Worm (Caenorhabditis elegans) whole organism, L3 larva: ENCODE data around the gene bmy-1.

ENCODE experiments used
- R02D3.7 ChIP-seq: fragments of 150-350 bp; optimal IDR thresholded peaks from 2 replicates; lab custom pipeline; 2014; ENCODE audit warnings: missing biosample characterization, missing genetic modification characterization
- ZK546.5 ChIP-seq: sonication (generic microtip); optimal IDR thresholded peaks from 2 replicates; lab custom pipeline; 2017; ENCODE audit warnings: missing biosample characterization, missing genetic modification characterization
- aly-2 ChIP-seq: fragments of 150-350 bp; optimal IDR thresholded peaks from 2 replicates; lab custom pipeline; 2014; ENCODE audit warnings: missing biosample characterization, missing genetic modification characterization
- ama-1 ChIP-seq: fragments of 150-350 bp; optimal IDR thresholded peaks from 2 replicates; lab custom pipeline; 2018
- ceh-16 ChIP-seq: sonication (generic microtip); optimal IDR thresholded peaks from 2 replicates; lab custom pipeline; 2017; ENCODE audit warnings: missing biosample characterization, missing genetic modification characterization
- ceh-28 ChIP-seq: fragments of 150-350 bp; optimal IDR thresholded peaks from 2 replicates; lab custom pipeline; 2014; ENCODE audit warnings: missing biosample characterization, missing genetic modification reagents, missing genetic modification characterization
- ceh-82 ChIP-seq: fragments of 150-350 bp; optimal IDR thresholded peaks from 2 replicates; lab custom pipeline; 2014; ENCODE audit warnings: missing biosample characterization, missing genetic modification characterization
- ceh-9 ChIP-seq: sonication (generic microtip); optimal IDR thresholded peaks from 2 replicates; lab custom pipeline; 2018; ENCODE audit warnings: missing biosample characterization, missing genetic modification characterization
- egl-5 ChIP-seq: fragments of 150-350 bp; optimal IDR thresholded peaks from 2 replicates; lab custom pipeline; 2017; ENCODE audit warnings: missing biosample characterization, missing genetic modification reagents, missing genetic modification characterization, inconsistent platforms
- elt-2 ChIP-seq: sonication (generic microtip); optimal IDR thresholded peaks from 2 replicates; lab custom pipeline; 2016; ENCODE audit warnings: missing genetic modification reagents, mild to moderate bottlenecking, missing genetic modification characterization, missing compliant biosample characterization
- elt-3 ChIP-seq, 3 experiments: fragments of 150-350 bp in 1 of 3; sonication (generic microtip) in 2 of 3; optimal IDR thresholded peaks; 2 replicates in 2 of 3; 4 replicates in 1 of 3; lab custom pipeline; 2014 to 2017; ENCODE audit warnings: missing biosample characterization in 3 of 3, missing genetic modification characterization in 3 of 3
- eor-1 ChIP-seq, 2 experiments: fragments of 150-350 bp; optimal IDR thresholded peaks; 2 replicates each; lab custom pipeline; 2014 to 2018; ENCODE audit warnings: missing biosample characterization in 2 of 2, missing genetic modification characterization in 2 of 2
- fkh-10 ChIP-seq: sonication (generic microtip); optimal IDR thresholded peaks from 2 replicates; lab custom pipeline; 2017; ENCODE audit warnings: missing biosample characterization, missing genetic modification reagents, missing genetic modification characterization
- fkh-2 ChIP-seq: fragments of 150-350 bp; optimal IDR thresholded peaks from 2 replicates; lab custom pipeline; 2014; ENCODE audit warnings: missing biosample characterization, missing genetic modification reagents, missing genetic modification characterization
- fos-1 ChIP-seq: fragments of 150-350 bp; optimal IDR thresholded peaks from 2 replicates; lab custom pipeline; 2014; ENCODE audit warnings: missing biosample characterization, missing genetic modification characterization
- hmg-11 ChIP-seq: sonication (generic microtip); optimal IDR thresholded peaks from 2 replicates; lab custom pipeline; 2016; ENCODE audit warnings: missing genetic modification characterization, missing compliant biosample characterization
- jun-1 ChIP-seq: fragments of 150-350 bp; optimal IDR thresholded peaks from 2 replicates; lab custom pipeline; 2014; ENCODE audit warnings: missing biosample characterization, missing genetic modification reagents, missing genetic modification characterization
- lin-15B ChIP-seq: fragments of 150-350 bp; optimal IDR thresholded peaks from 2 replicates; lab custom pipeline; 2014; ENCODE audit warnings: missing biosample characterization, missing genetic modification characterization
- lin-39 ChIP-seq: fragments of 150-350 bp; optimal IDR thresholded peaks from 2 replicates; lab custom pipeline; 2018; ENCODE audit warnings: missing biosample characterization, missing genetic modification reagents, missing genetic modification characterization
- lsy-12 ChIP-seq: sonication (generic microtip); optimal IDR thresholded peaks from 2 replicates; lab custom pipeline; 2016; ENCODE audit warnings: mild to moderate bottlenecking, missing genetic modification characterization, missing compliant biosample characterization
- mdl-1 ChIP-seq: fragments of 150-350 bp; optimal IDR thresholded peaks from 2 replicates; lab custom pipeline; 2014; ENCODE audit warnings: missing biosample characterization, missing genetic modification characterization
- nfya-1 ChIP-seq: sonication (generic microtip); optimal IDR thresholded peaks from 2 replicates; lab custom pipeline; 2017; ENCODE audit warnings: missing genetic modification characterization, mild to moderate bottlenecking, missing compliant biosample characterization, antibody characterized with exemption, moderate library complexity; ENCODE audit not compliant: insufficient read depth
- nhr-11 ChIP-seq: fragments of 150-350 bp; optimal IDR thresholded peaks from 2 replicates; lab custom pipeline; 2014; ENCODE audit warnings: missing biosample characterization, missing genetic modification characterization
- nhr-12 ChIP-seq: fragments of 150-350 bp; optimal IDR thresholded peaks from 2 replicates; lab custom pipeline; 2014; ENCODE audit warnings: missing biosample characterization, missing genetic modification characterization
- nhr-23 ChIP-seq: fragments of 150-350 bp; optimal IDR thresholded peaks from 2 replicates; lab custom pipeline; 2014; ENCODE audit warnings: missing biosample characterization, missing genetic modification reagents, missing genetic modification characterization
- nhr-237 ChIP-seq: fragments of 150-350 bp; optimal IDR thresholded peaks from 2 replicates; lab custom pipeline; 2014; ENCODE audit warnings: missing biosample characterization, missing genetic modification characterization
- nhr-25 ChIP-seq: sonication (generic microtip); optimal IDR thresholded peaks from 2 replicates; lab custom pipeline; 2017; ENCODE audit warnings: missing biosample characterization, missing genetic modification characterization
- nhr-28 ChIP-seq: fragments of 150-350 bp; optimal IDR thresholded peaks from 2 replicates; lab custom pipeline; 2014; ENCODE audit warnings: missing biosample characterization, missing genetic modification characterization
- nhr-43 ChIP-seq: sonication (generic microtip); optimal IDR thresholded peaks from 2 replicates; lab custom pipeline; 2016; ENCODE audit warnings: mild to moderate bottlenecking, missing genetic modification characterization, missing compliant biosample characterization; ENCODE audit not compliant: poor library complexity, severe bottlenecking
- nhr-67 ChIP-seq: fragments of 150-350 bp; optimal IDR thresholded peaks from 2 replicates; lab custom pipeline; 2014; ENCODE audit warnings: missing biosample characterization, missing genetic modification characterization
- nhr-76 ChIP-seq: fragments of 150-350 bp; sonication (generic microtip); optimal IDR thresholded peaks from 5 replicates; lab custom pipeline; 2014; ENCODE audit warnings: missing biosample characterization, missing genetic modification characterization
- nhr-77 ChIP-seq: fragments of 150-350 bp; optimal IDR thresholded peaks from 2 replicates; lab custom pipeline; 2014; ENCODE audit warnings: missing biosample characterization, missing genetic modification characterization
- pha-4 ChIP-seq: fragments of 150-350 bp; optimal IDR thresholded peaks from 2 replicates; lab custom pipeline; 2014; ENCODE audit warnings: missing biosample characterization, missing genetic modification reagents, missing genetic modification characterization
- pqm-1 ChIP-seq: fragments of 150-350 bp; optimal IDR thresholded peaks from 2 replicates; lab custom pipeline; 2017; ENCODE audit warnings: missing biosample characterization, missing genetic modification characterization, inconsistent platforms
- sea-2 ChIP-seq: fragments of 150-350 bp; sonication (generic microtip); optimal IDR thresholded peaks from 4 replicates; lab custom pipeline; 2014; ENCODE audit warnings: missing biosample characterization, missing genetic modification reagents, missing genetic modification characterization
- skn-1 ChIP-seq: fragments of 150-350 bp; optimal IDR thresholded peaks from 2 replicates; lab custom pipeline; 2014; ENCODE audit warnings: missing biosample characterization, missing genetic modification characterization
- snpc-4 ChIP-seq: fragments of 150-350 bp; optimal IDR thresholded peaks from 2 replicates; lab custom pipeline; 2014; ENCODE audit warnings: missing biosample characterization, missing genetic modification characterization
- tbx-2 ChIP-seq: sonication (generic microtip); optimal IDR thresholded peaks from 2 replicates; lab custom pipeline; 2016; ENCODE audit warnings: mild to moderate bottlenecking, missing genetic modification characterization, missing compliant biosample characterization
- unc-62 ChIP-seq: fragments of 150-350 bp; sonication (generic microtip); optimal IDR thresholded peaks from 4 replicates; lab custom pipeline; 2014; ENCODE audit warnings: missing biosample characterization, missing genetic modification reagents, missing genetic modification characterization
- ztf-11 ChIP-seq: fragments of 150-350 bp; optimal IDR thresholded peaks from 2 replicates; lab custom pipeline; 2014; ENCODE audit warnings: missing biosample characterization, missing genetic modification characterization
- ztf-4 ChIP-seq: fragments of 150-350 bp; optimal IDR thresholded peaks from 2 replicates; lab custom pipeline; 2014; ENCODE audit warnings: missing biosample characterization, missing genetic modification characterization

Gene bmy-1

DNA sequence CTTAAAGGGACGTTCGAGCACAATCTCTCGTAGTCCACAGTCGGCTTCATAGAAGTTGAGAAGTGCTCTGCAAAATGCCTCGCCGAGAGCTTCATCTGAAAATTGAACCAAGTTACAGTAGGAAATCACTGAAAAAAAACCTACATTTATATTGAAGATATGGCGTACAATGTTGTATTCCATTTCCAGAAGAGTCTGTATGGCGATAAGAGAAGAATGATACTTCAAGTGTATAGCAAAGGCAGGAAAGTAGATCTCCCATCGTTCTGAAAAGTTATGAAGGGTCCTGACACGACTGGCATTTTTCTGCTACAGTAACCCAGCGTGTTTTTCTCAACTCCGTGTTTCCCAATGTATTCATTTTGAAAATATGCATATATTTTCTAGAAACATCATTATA, 25.8 kb downstream of the bmy-1 start:
- TF ChIP-seq nhr-23 (tag; lab: Kevin White, UChicago), result peak; percentile 0
- no peak for TF ChIP-seq lsy-12
- no peak for TF ChIP-seq fkh-2 (tag; lab: Kevin White, UChicago)
- TF ChIP-seq nhr-43 (tag; lab: Kevin White, UChicago), result peak; percentile 8
- TF ChIP-seq fkh-10 (GFP tag; lab: Kevin White, UChicago), result no peak
- TF ChIP-seq pqm-1, result no peak

DNA sequence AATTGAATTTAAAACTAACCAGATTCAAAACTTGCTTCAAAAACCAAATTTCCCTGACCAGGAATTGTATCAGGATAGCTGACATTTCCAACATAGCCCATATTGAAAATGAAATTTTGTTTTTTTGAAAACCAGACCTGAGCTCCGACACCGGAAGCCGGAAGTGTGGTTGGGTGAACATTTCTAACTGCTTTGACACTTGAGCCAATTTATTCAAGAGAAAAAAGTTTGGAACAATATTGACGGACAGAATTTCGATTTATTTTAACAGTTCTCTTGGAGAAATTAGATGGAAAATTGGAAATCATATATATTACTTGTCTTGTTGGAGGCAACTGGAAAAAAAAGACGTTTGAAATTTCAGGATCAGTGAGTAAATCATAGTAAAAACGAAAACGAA, 28.7 kb downstream of the bmy-1 start, which contains the start of gene ccpp-6:
ccpp-6 (minus strand) TSS at position 101 of the 400 bp plus-strand sequence.
- TF ChIP-seq elt-2 (peak; percentile 3), ztf-11 (no peak)

DNA sequence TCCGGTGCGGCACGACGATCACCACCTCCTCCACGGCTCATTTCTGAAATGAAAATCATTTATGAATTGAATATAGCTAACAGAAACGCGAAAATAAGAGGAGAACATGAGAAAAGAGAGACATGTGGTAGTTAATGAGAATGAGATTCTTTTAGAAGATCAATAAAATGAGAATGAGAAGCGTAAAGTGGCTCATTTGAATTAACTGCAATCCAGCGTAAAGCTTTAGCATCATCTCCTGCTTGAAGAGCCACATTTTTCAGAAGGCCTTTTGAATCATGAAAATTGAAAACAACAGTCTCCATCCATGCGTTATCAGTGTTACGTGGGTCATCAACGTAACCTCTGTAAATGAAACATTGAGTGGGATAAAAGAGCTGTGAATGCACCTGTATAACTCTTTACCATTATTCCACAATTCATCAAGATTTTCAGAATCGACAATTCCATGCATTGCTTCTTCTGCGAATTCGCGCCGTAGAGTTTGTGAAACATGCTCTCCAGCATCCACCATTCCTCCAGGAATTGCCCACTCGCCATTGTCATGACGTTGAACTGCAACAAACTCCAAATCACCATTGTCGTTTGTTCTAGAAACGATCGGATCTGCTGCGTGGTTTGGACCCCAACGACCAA, 30.4 kb downstream of the bmy-1 start, which contains the start of gene rsp-4:
rsp-4 (minus strand) TSS at position 51 of the 636 bp plus-strand sequence.
- TF ChIP-seq nhr-43 (tag; lab: Kevin White, UChicago), result no peak
- TF ChIP-seq jun-1 (tag; lab: Kevin White, UChicago), result no peak
- TF ChIP-seq nhr-11, result no peak
- no peak for TF ChIP-seq nhr-12 (tag; lab: Kevin White, UChicago)
- TF ChIP-seq ceh-16, result no peak
- no peak for TF ChIP-seq snpc-4 (tag; lab: Kevin White, UChicago)
- no peak for TF ChIP-seq egl-5 (tag; lab: Kevin White, UChicago)
- TF ChIP-seq nhr-77 (tag; lab: Kevin White, UChicago), result no peak
- TF ChIP-seq ceh-82 (tag; lab: Kevin White, UChicago), result no peak
- TF ChIP-seq pha-4 (tag; lab: Kevin White, UChicago), result no peak
- no peak for TF ChIP-seq fkh-10 (GFP tag; lab: Kevin White, UChicago)
- no peak for TF ChIP-seq mdl-1 (tag; lab: Kevin White, UChicago)
- no peak for TF ChIP-seq ceh-9 (tag; lab: Kevin White, UChicago)
- no peak for TF ChIP-seq aly-2 (tag; lab: Kevin White, UChicago)
- no peak for TF ChIP-seq sea-2 (GFP tag; lab: Kevin White, UChicago)

DNA sequence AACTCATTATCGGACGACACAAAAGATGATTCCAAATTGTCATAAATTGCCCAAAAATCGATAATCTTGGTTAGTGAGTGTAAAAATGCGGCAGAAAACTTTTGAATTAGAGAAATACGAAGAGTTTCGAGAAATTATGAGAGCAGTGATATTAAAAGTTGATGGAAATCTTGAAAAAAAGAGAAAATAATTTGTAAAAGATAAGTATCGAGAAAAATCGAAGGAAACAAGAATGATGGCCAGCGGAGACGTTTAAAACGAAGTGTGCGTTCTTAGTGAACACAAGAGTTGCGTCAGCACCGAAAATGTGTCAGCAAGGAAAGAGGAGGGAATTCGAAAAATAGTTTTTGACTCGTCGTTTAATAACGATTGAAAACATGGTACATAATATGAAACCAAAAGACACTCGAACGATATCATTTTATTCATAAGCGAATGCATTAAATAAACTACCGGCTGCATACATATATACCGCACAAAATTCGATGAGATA, 31.4 kb downstream of the bmy-1 start, which contains the start of gene ndx-6:
ndx-6 (minus strand) TSS at position 51 of the 493 bp plus-strand sequence.
- peak; percentile 58 for TF ChIP-seq ztf-4
- peak; percentile 79 for TF ChIP-seq lin-39
- no peak for TF ChIP-seq nhr-67 (tag; lab: Kevin White, UChicago)
- TF ChIP-seq ama-1 (lab: Kevin White, UChicago), result peak; percentile 73
- peak; percentile 57 for TF ChIP-seq skn-1 (tag; lab: Kevin White, UChicago)
- TF ChIP-seq nhr-28 (tag; lab: Kevin White, UChicago), result no peak
- TF ChIP-seq ztf-11, result no peak
- peak; percentile 51 for TF ChIP-seq hmg-11
- TF ChIP-seq nhr-12 (tag; lab: Kevin White, UChicago), result no peak
- TF ChIP-seq R02D3.7 (tag; lab: Kevin White, UChicago), result peak; percentile 61
- TF ChIP-seq sea-2 (GFP tag; lab: Kevin White, UChicago), result no peak
- no peak for TF ChIP-seq ZK546.5 (tag; lab: Kevin White, UChicago)
- peak; percentile 86 for TF ChIP-seq nhr-43 (tag; lab: Kevin White, UChicago)
- TF ChIP-seq eor-1 (tag; optimal IDR thresholded peaks at IDR 0.05; lab: Kevin White, UChicago), result no peak
- no peak for TF ChIP-seq fos-1
- no peak for TF ChIP-seq elt-3 (tag; optimal IDR thresholded peaks at IDR 0.05; lab: Kevin White, UChicago)
- TF ChIP-seq elt-2, result peak; percentile 79
- no peak for TF ChIP-seq unc-62 (GFP tag; lab: Kevin White, UChicago)
- peak; percentile 82 for TF ChIP-seq nfya-1 (tag; lab: Kevin White, UChicago)
- TF ChIP-seq pha-4 (tag; lab: Kevin White, UChicago), result peak; percentile 90
- no peak for TF ChIP-seq nhr-237 (tag; lab: Kevin White, UChicago)
- peak; percentile 26 for TF ChIP-seq lsy-12
- peak; percentile 92 for TF ChIP-seq nhr-25 (tag; lab: Kevin White, UChicago)
- TF ChIP-seq lin-15B (tag; lab: Kevin White, UChicago), result peak; percentile 75
- TF ChIP-seq nhr-77 (tag; lab: Kevin White, UChicago), result no peak
- TF ChIP-seq mdl-1 (tag; lab: Kevin White, UChicago), result no peak
- peak; percentile 29 for TF ChIP-seq pqm-1
- TF ChIP-seq jun-1 (tag; lab: Kevin White, UChicago), result peak; percentile 71
- TF ChIP-seq tbx-2 (tag; lab: Kevin White, UChicago), result peak; percentile 66
- TF ChIP-seq snpc-4 (tag; lab: Kevin White, UChicago), result peak; percentile 75
- peak; percentile 5 for TF ChIP-seq aly-2 (tag; lab: Kevin White, UChicago)
- TF ChIP-seq nhr-23 (tag; lab: Kevin White, UChicago), result peak; percentile 92
- peak; percentile 64 for TF ChIP-seq egl-5 (tag; lab: Kevin White, UChicago)
- TF ChIP-seq ceh-82 (tag; lab: Kevin White, UChicago), result peak; percentile 11
- no peak for TF ChIP-seq nhr-76
- TF ChIP-seq ceh-28 (tag; lab: Kevin White, UChicago), result peak; percentile 55
